Worm (Caenorhabditis elegans) whole organism, young adult: ENCODE data around the gene C23H4.8.

Source experiments
- F10E7.11 ChIP-seq: sonication (generic microtip); optimal IDR thresholded peaks from 2 replicates; lab custom pipeline; 2017; ENCODE audit warnings: mild to moderate bottlenecking, missing genetic modification characterization, moderate library complexity, missing compliant biosample characterization
- F37B4.10 ChIP-seq: fragments of 200-800 bp; sonication (Bioruptor generic); IDR thresholded peaks from 2 replicates; pipeline ENCODE4 v1.3.6; 2022; ENCODE audit warnings: missing genetic modification characterization, missing compliant biosample characterization
- F52B5.7 ChIP-seq: sonication (generic microtip); optimal IDR thresholded peaks from 2 replicates; lab custom pipeline; 2016; ENCODE audit warnings: mild to moderate bottlenecking, missing genetic modification characterization, missing compliant biosample characterization
- F57C9.4 ChIP-seq: sonication (generic microtip); optimal IDR thresholded peaks from 2 replicates; lab custom pipeline; 2017; ENCODE audit warnings: mild to moderate bottlenecking, missing genetic modification characterization, missing compliant biosample characterization
- K12H6.12 ChIP-seq: fragments of 200-800 bp; sonication (Bioruptor generic); optimal IDR thresholded peaks from 2 replicates; lab custom pipeline; 2018; ENCODE audit warnings: mild to moderate bottlenecking, missing genetic modification characterization, missing compliant biosample characterization
- T07F8.4 ChIP-seq: sonication (generic microtip); optimal IDR thresholded peaks from 2 replicates; lab custom pipeline; 2016; ENCODE audit warnings: mild to moderate bottlenecking, missing genetic modification characterization, moderate library complexity, missing compliant biosample characterization
- Y56A3A.18 ChIP-seq: fragments of 200-800 bp; sonication (Bioruptor generic); IDR thresholded peaks from 2 replicates; pipeline ENCODE4 v1.3.6; 2022; ENCODE audit warnings: missing genetic modification reagents, missing genetic modification characterization, missing compliant biosample characterization
- ZK185.1 ChIP-seq: sonication (generic microtip); optimal IDR thresholded peaks from 2 replicates; lab custom pipeline; 2016; ENCODE audit warnings: mild to moderate bottlenecking, missing genetic modification characterization, missing compliant biosample characterization; ENCODE audit not compliant: poor library complexity, severe bottlenecking
- atf-7 ChIP-seq: sonication (generic microtip); optimal IDR thresholded peaks from 2 replicates; lab custom pipeline; 2017; ENCODE audit warnings: mild to moderate bottlenecking, missing genetic modification characterization, missing compliant biosample characterization
- athp-1 ChIP-seq: sonication (generic microtip); optimal IDR thresholded peaks from 2 replicates; lab custom pipeline; 2017; ENCODE audit warnings: mild to moderate bottlenecking, missing genetic modification characterization, missing compliant biosample characterization
- ccch-3 ChIP-seq: fragments of 200-800 bp; sonication (Bioruptor generic); optimal IDR thresholded peaks from 2 replicates; lab custom pipeline; 2018; ENCODE audit warnings: mild to moderate bottlenecking, missing genetic modification characterization, missing compliant biosample characterization
- ceh-79 ChIP-seq: sonication (generic microtip); optimal IDR thresholded peaks from 2 replicates; lab custom pipeline; 2017; ENCODE audit warnings: mild to moderate bottlenecking, missing genetic modification characterization, missing compliant biosample characterization
- die-1 ChIP-seq: sonication (generic microtip); optimal IDR thresholded peaks from 2 replicates; lab custom pipeline; 2016; ENCODE audit warnings: missing genotype, mild to moderate bottlenecking, missing genetic modification characterization, missing compliant biosample characterization
- dpff-1 ChIP-seq: sonication (generic microtip); optimal IDR thresholded peaks from 2 replicates; lab custom pipeline; 2017; ENCODE audit warnings: mild to moderate bottlenecking, missing genetic modification characterization, missing compliant biosample characterization
- egl-44 ChIP-seq: fragments of 200-800 bp; sonication (Bioruptor generic); IDR thresholded peaks from 2 replicates; pipeline ENCODE4 v1.3.6; 2022; ENCODE audit warnings: missing genetic modification reagents, missing genetic modification characterization, missing compliant biosample characterization
- egrh-3 ChIP-seq: fragments of 200-800 bp; sonication (Bioruptor generic); IDR thresholded peaks from 2 replicates; pipeline ENCODE4 v1.3.6; 2022; ENCODE audit warnings: missing genetic modification reagents, missing genetic modification characterization, missing compliant biosample characterization
- gei-17 ChIP-seq: fragments of 200-800 bp; sonication (Bioruptor generic); optimal IDR thresholded peaks from 2 replicates; lab custom pipeline; 2018; ENCODE audit warnings: mild to moderate bottlenecking, missing genetic modification characterization, missing compliant biosample characterization
- hlh-26 ChIP-seq: fragments of 200-800 bp; sonication (Bioruptor generic); conservative IDR thresholded peaks from 2 replicates; pipeline ENCODE4 v1.3.6; 2022; ENCODE audit warnings: missing genetic modification reagents, missing genetic modification characterization, missing compliant biosample characterization
- hmg-1.2 ChIP-seq: fragments of 200-800 bp; sonication (Bioruptor generic); IDR thresholded peaks from 2 replicates; pipeline ENCODE4 v1.3.6; 2022; ENCODE audit warnings: missing genetic modification reagents, missing genetic modification characterization, missing compliant biosample characterization
- let-526 ChIP-seq: fragments of 200-800 bp; sonication (Bioruptor generic); IDR thresholded peaks from 2 replicates; pipeline ENCODE4 v1.3.6; 2022; ENCODE audit warnings: missing genetic modification reagents, missing genetic modification characterization, missing compliant biosample characterization
- let-607 ChIP-seq, 2 experiments: fragments of 200-800 bp in 1 of 2; sonication (Bioruptor generic) in 1 of 2; sonication (generic microtip) in 1 of 2; optimal IDR thresholded peaks; 2 replicates each; lab custom pipeline; 2016 to 2018; ENCODE audit warnings: mild to moderate bottlenecking in 2 of 2, missing compliant biosample characterization in 2 of 2, missing genetic modification characterization in 2 of 2, moderate library complexity in 2 of 2, missing genotype in 1 of 2
- lin-40 ChIP-seq: sonication (generic microtip); optimal IDR thresholded peaks from 2 replicates; lab custom pipeline; 2016; ENCODE audit warnings: missing genetic modification characterization, mild to moderate bottlenecking, missing compliant biosample characterization, missing genotype, missing genetic modification reagents
- madf-3 ChIP-seq: fragments of 200-800 bp; sonication (Bioruptor generic); IDR thresholded peaks from 2 replicates; pipeline ENCODE4 v1.3.6; 2022; ENCODE audit warnings: missing genetic modification reagents, missing genetic modification characterization, missing compliant biosample characterization
- mel-28 ChIP-seq: sonication (generic microtip); optimal IDR thresholded peaks from 2 replicates; lab custom pipeline; 2016; ENCODE audit warnings: borderline replicate concordance, mild to moderate bottlenecking, missing genetic modification characterization, missing compliant biosample characterization
- nfya-2 ChIP-seq: fragments of 200-800 bp; sonication (Bioruptor generic); IDR thresholded peaks from 2 replicates; pipeline ENCODE4 v1.3.6; 2022; ENCODE audit warnings: missing genetic modification reagents, missing genetic modification characterization, missing compliant biosample characterization
- nfyb-1 ChIP-seq: fragments of 200-800 bp; sonication (Bioruptor generic); IDR thresholded peaks from 2 replicates; pipeline ENCODE4 v1.3.6; 2022; ENCODE audit warnings: missing genetic modification reagents, missing genetic modification characterization, missing compliant biosample characterization
- nhr-27 ChIP-seq: fragments of 200-800 bp; sonication (Bioruptor generic); optimal IDR thresholded peaks from 2 replicates; lab custom pipeline; 2018; ENCODE audit warnings: mild to moderate bottlenecking, missing genetic modification characterization, moderate library complexity, missing compliant biosample characterization
- nhr-80 ChIP-seq: sonication (generic microtip); optimal IDR thresholded peaks from 2 replicates; lab custom pipeline; 2016; ENCODE audit warnings: missing genetic modification characterization, missing compliant biosample characterization
- pha-4 ChIP-seq: fragments of 150-350 bp; sonication (generic microtip); optimal IDR thresholded peaks from 2 replicates; lab custom pipeline; 2014; ENCODE audit warnings: missing biosample characterization, missing genetic modification reagents, missing genetic modification characterization
- snpc-1.1 ChIP-seq: sonication (generic microtip); optimal IDR thresholded peaks from 2 replicates; lab custom pipeline; 2017; ENCODE audit warnings: missing genetic modification characterization, mild to moderate bottlenecking, missing compliant biosample characterization, antibody characterized with exemption, moderate library complexity, missing genotype, missing genetic modification reagents; ENCODE audit not compliant: insufficient read depth
- unc-62 ChIP-seq: fragments of 150-350 bp; optimal IDR thresholded peaks from 2 replicates; lab custom pipeline; 2014; ENCODE audit warnings: missing biosample characterization, missing genetic modification reagents, missing genetic modification characterization

The C23H4.8 gene

ce11 chrX:12186592-12186991 is 30.5 kb upstream of the C23H4.8 start:
- TF ChIP-seq F52B5.7 (tag; lab: Kevin White, UChicago) (no peak), F37B4.10 (GFP tag; lab: Robert Waterston, UW) (no peak), ccch-3 (GFP tag; lab: Kevin White, UChicago) (no peak), mel-28 (no peak), nhr-27 (no peak), let-526 (no peak)
- TF ChIP-seq, all 124 proteins: peak for 0

- TF ChIP-seq die-1 (tag; lab: Kevin White, UChicago): no peak
- no peak for TF ChIP-seq dpff-1 (tag; lab: Kevin White, UChicago)
- no peak for TF ChIP-seq F10E7.11 (tag; lab: Kevin White, UChicago)
- TF ChIP-seq nhr-80 (tag; lab: Kevin White, UChicago): peak; percentile 41
- no peak for TF ChIP-seq T07F8.4
- no peak for TF ChIP-seq egl-44 (GFP tag; lab: Robert Waterston, UW)
- no peak for TF ChIP-seq egrh-3 (GFP tag; lab: Robert Waterston, UW)
- TF ChIP-seq F57C9.4: no peak
Measured at ce11 chrX:12188280-12189071, 28.6 kb upstream of the C23H4.8 start.

DNA sequence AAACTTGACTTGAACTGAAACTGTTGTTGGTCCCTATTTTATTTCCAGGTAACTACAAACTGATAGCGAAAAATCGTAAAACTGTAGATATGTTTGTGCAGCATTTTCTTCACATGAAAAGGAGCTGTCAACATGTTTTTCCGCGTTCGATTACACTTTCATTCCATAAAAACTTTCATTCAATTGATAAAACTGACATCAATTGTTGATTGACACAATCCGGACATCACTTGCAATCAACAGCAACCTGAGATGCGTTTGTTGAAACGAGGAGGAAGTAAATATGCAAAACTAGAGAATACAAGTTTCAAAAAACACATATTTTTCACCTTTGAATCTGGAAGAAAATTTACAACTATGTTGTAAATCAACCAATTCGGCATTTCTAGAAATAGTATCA is 19.7 kb upstream of the C23H4.8 start:
- TF ChIP-seq ZK185.1 (tag; lab: Kevin White, UChicago) (no peak), lin-40 (peak; percentile 15), snpc-1.1 (no peak), hmg-1.2 (no peak), unc-62 (GFP tag; lab: Kevin White, UChicago) (peak; percentile 88), ceh-79 (tag; lab: Kevin White, UChicago) (no peak), let-607 (tag; optimal IDR thresholded peaks at IDR 0.05; lab: Kevin White, UChicago) (peak in 1 of 2 experiments; percentile 10), atf-7 (peak; percentile 9), nhr-80 (tag; lab: Kevin White, UChicago) (peak; percentile 82), nfyb-1 (GFP tag; lab: Robert Waterston, UW) (no peak), hlh-26 (GFP tag; lab: Robert Waterston, UW) (no peak), pha-4 (peak; percentile 7)

- TF ChIP-seq athp-1 (tag; lab: Kevin White, UChicago): no peak
- no peak for TF ChIP-seq gei-17 (GFP tag; lab: Kevin White, UChicago)
- no peak for TF ChIP-seq Y56A3A.18 (GFP tag; lab: Robert Waterston, UW)
- no peak for TF ChIP-seq madf-3 (GFP tag; lab: Robert Waterston, UW)
Measured at ce11 chrX:12198298-12198697, 18.7 kb upstream of the C23H4.8 start.

- TF ChIP-seq K12H6.12 (tag; lab: Kevin White, UChicago): peak; percentile 16
- no peak for TF ChIP-seq nfya-2 (GFP tag; lab: Robert Waterston, UW)
Measured at ce11 chrX:12200577-12200976, 16.5 kb upstream of the C23H4.8 start.
